Worm (Caenorhabditis elegans) whole organism, L2 larva: Measurements from ENCODE around the gene daf-5.

Experiments used
- ZK546.5 ChIP-seq: sonication (generic microtip); optimal IDR thresholded peaks from 2 replicates; lab custom pipeline; 2017; ENCODE audit warnings: missing biosample characterization, missing genetic modification characterization
- elt-1 ChIP-seq: fragments of 150-350 bp; optimal IDR thresholded peaks from 2 replicates; lab custom pipeline; 2014; ENCODE audit warnings: missing biosample characterization, missing genetic modification characterization
- elt-3 ChIP-seq: sonication (generic microtip); optimal IDR thresholded peaks from 2 replicates; lab custom pipeline; 2017; ENCODE audit warnings: missing biosample characterization, missing genetic modification characterization
- nhr-25 ChIP-seq: fragments of 150-350 bp; sonication (generic microtip); optimal IDR thresholded peaks from 3 replicates; lab custom pipeline; 2014; ENCODE audit warnings: missing biosample characterization, missing genetic modification characterization
- nhr-6 ChIP-seq: fragments of 150-350 bp; optimal IDR thresholded peaks from 2 replicates; lab custom pipeline; 2014; ENCODE audit warnings: missing biosample characterization, missing genetic modification characterization
- sem-4 ChIP-seq: fragments of 150-350 bp; optimal IDR thresholded peaks from 2 replicates; lab custom pipeline; 2014; ENCODE audit warnings: missing biosample characterization, missing genetic modification reagents, missing genetic modification characterization
- skn-1 ChIP-seq: sonication (generic microtip); optimal IDR thresholded peaks from 2 replicates; lab custom pipeline; 2017; ENCODE audit warnings: missing biosample characterization, missing genetic modification characterization
- sma-3 ChIP-seq: sonication (generic microtip); optimal IDR thresholded peaks from 2 replicates; lab custom pipeline; 2016; ENCODE audit warnings: missing genetic modification reagents, missing genetic modification characterization, missing compliant biosample characterization
- snpc-4 ChIP-seq: fragments of 150-350 bp; optimal IDR thresholded peaks from 2 replicates; lab custom pipeline; 2014; ENCODE audit warnings: missing biosample characterization, missing genetic modification characterization
- zag-1 ChIP-seq: fragments of 150-350 bp; optimal IDR thresholded peaks from 2 replicates; lab custom pipeline; 2014; ENCODE audit warnings: missing biosample characterization, missing genetic modification characterization
- ztf-1 ChIP-seq: fragments of 200-800 bp; sonication (Bioruptor generic); conservative IDR thresholded peaks from 2 replicates; pipeline ENCODE4 v1.3.6; 2022; ENCODE audit warnings: missing genetic modification characterization, missing compliant biosample characterization

ce11 chrII:14032705-14033104 is 19.4 kb downstream of the daf-5 start:
- TF ChIP-seq nhr-6 (tag; lab: Kevin White, UChicago) (no peak), elt-3 (no peak), sem-4 (tag; lab: Kevin White, UChicago) (no peak), ztf-1 (no peak), skn-1 (tag; lab: Kevin White, UChicago) (no peak), snpc-4 (no peak), nhr-25 (tag; lab: Kevin White, UChicago) (no peak), sma-3 (GFP tag; lab: Kevin White, UChicago) (no peak), zag-1 (tag; lab: Kevin White, UChicago) (no peak), ZK546.5 (no peak), elt-1 (tag; lab: Kevin White, UChicago) (no peak)
